Fruit fly (Drosophila melanogaster): ENCODE data around the gene CG4537.

Gene CG4537

dm6 chr2L:9911783-9912182 is 21.1 kb downstream of the CG4537 start (continued):
- no peak for TF ChIP-seq CG11902 (GFP tag; optimal IDR thresholded peaks at IDR 0.05)
- no peak for TF ChIP-seq fd85E (GFP tag; optimal IDR thresholded peaks at IDR 0.05)
- TF ChIP-seq dsx (GFP tag; optimal IDR thresholded peaks at IDR 0.05; ENCODE audit: poor library complexity, severe bottlenecking) = no peak
- TF ChIP-seq Sox102F (GFP tag; optimal IDR thresholded peaks at IDR 0.05) = no peak
- TF ChIP-seq net (GFP tag; optimal IDR thresholded peaks at IDR 0.05) = peak; percentile 37
- no peak for TF ChIP-seq Sox15 (GFP tag; optimal IDR thresholded peaks at IDR 0.05)
- TF ChIP-seq Blimp-1 (GFP tag; optimal IDR thresholded peaks at IDR 0.05) = no peak
- no peak for TF ChIP-seq CG10669 (GFP tag; optimal IDR thresholded peaks at IDR 0.05)
- peak; percentile 1 for TF ChIP-seq acj6 (GFP tag; optimal IDR thresholded peaks at IDR 0.05)
- peak; percentile 43 for TF ChIP-seq Eip78C (GFP tag)

dm6 chr2L:9912570-9913260 is 22.0 kb downstream of the CG4537 start, which contains the start of the genes Etl1 and Srp54:
Etl1 (minus strand) TSS chr2L:9912608.
Srp54 (plus strand) TSS chr2L:9912911.
- TF ChIP-seq svp (GFP tag) = no peak
- no peak for TF ChIP-seq CG32006 (GFP tag; optimal IDR thresholded peaks at IDR 0.05)
- TF ChIP-seq fkh (GFP tag; optimal IDR thresholded peaks at IDR 0.05) = no peak
- TF ChIP-seq fd59A (GFP tag; optimal IDR thresholded peaks at IDR 0.05) = no peak
- no peak for TF ChIP-seq Smox (GFP tag; optimal IDR thresholded peaks at IDR 0.05)
- TF ChIP-seq achi (GFP tag; optimal IDR thresholded peaks at IDR 0.05) = no peak
- TF ChIP-seq CG7368 (GFP tag; optimal IDR thresholded peaks at IDR 0.05) = no peak
- no peak for TF ChIP-seq fd85E (GFP tag; optimal IDR thresholded peaks at IDR 0.05)
- TF ChIP-seq Gug (GFP tag; IDR thresholded peaks at IDR 0.05) = no peak
- TF ChIP-seq OdsH (GFP tag; optimal IDR thresholded peaks at IDR 0.05) = no peak
- peak; percentile 22 for TF ChIP-seq CG3919 (GFP tag; optimal IDR thresholded peaks at IDR 0.05)
- no peak for TF ChIP-seq CG10631 (GFP tag; optimal IDR thresholded peaks at IDR 0.05)
- TF ChIP-seq vri (GFP tag; optimal IDR thresholded peaks at IDR 0.05) = no peak
- no peak for TF ChIP-seq CG6808 (GFP tag; optimal IDR thresholded peaks at IDR 0.05)
- TF ChIP-seq CG10669 (GFP tag; optimal IDR thresholded peaks at IDR 0.05) = no peak
- TF ChIP-seq CG34406 (GFP tag; optimal IDR thresholded peaks at IDR 0.05) = no peak
- TF ChIP-seq salr (GFP tag; optimal IDR thresholded peaks at IDR 0.05) = no peak
- TF ChIP-seq Eip75B (GFP tag; optimal IDR thresholded peaks at IDR 0.05) = no peak
- TF ChIP-seq Sox14 (GFP tag; optimal IDR thresholded peaks at IDR 0.05) = peak; percentile 17
- peak; percentile 11 for TF ChIP-seq esn (GFP tag; optimal IDR thresholded peaks at IDR 0.05)
- TF ChIP-seq CG3032 (tag; optimal IDR thresholded peaks at IDR 0.05) = peak; percentile 5
- TF ChIP-seq CG16779 (tag; optimal IDR thresholded peaks at IDR 0.05) = no peak
- TF ChIP-seq Eip93F (GFP tag; optimal IDR thresholded peaks at IDR 0.05) = no peak
- no peak for TF ChIP-seq pdm3 (GFP tag; optimal IDR thresholded peaks at IDR 0.05)
- no peak for TF ChIP-seq Lpt (GFP tag; optimal IDR thresholded peaks at IDR 0.05)
- peak; percentile 52 for TF ChIP-seq Eip78C (GFP tag)
- TF ChIP-seq lz (GFP tag; optimal IDR thresholded peaks at IDR 0.05) = peak; percentile 3
- no peak for TF ChIP-seq CG6276 (GFP tag; optimal IDR thresholded peaks at IDR 0.05)
- no peak for TF ChIP-seq CG9139 (GFP tag; optimal IDR thresholded peaks at IDR 0.05)
- no peak for TF ChIP-seq topi (GFP tag; optimal IDR thresholded peaks at IDR 0.05)
- TF ChIP-seq CG8632 (GFP tag; optimal IDR thresholded peaks at IDR 0.05) = no peak
- TF ChIP-seq dac (GFP tag; optimal IDR thresholded peaks at IDR 0.05) = no peak
- TF ChIP-seq CG1621 (tag; optimal IDR thresholded peaks at IDR 0.05) = no peak
- TF ChIP-seq ss (GFP tag; optimal IDR thresholded peaks at IDR 0.05) = no peak
- TF ChIP-seq CG6163 (GFP tag; IDR thresholded peaks at IDR 0.05) = no peak
- no peak for TF ChIP-seq CG15336 (GFP tag; IDR thresholded peaks at IDR 0.05)
- no peak for TF ChIP-seq dsx (GFP tag; optimal IDR thresholded peaks at IDR 0.05; ENCODE audit: poor library complexity, severe bottlenecking)
- no peak for TF ChIP-seq acj6 (GFP tag; optimal IDR thresholded peaks at IDR 0.05)
- no peak for TF ChIP-seq Ets21C (GFP tag; optimal IDR thresholded peaks at IDR 0.05)
- no peak for TF ChIP-seq CG4318 (GFP tag; optimal IDR thresholded peaks at IDR 0.05)
- no peak for TF ChIP-seq CG6792 (GFP tag; optimal IDR thresholded peaks at IDR 0.05)
- no peak for TF ChIP-seq Hr4 (GFP tag; optimal IDR thresholded peaks at IDR 0.05)
- no peak for TF ChIP-seq Sox15 (GFP tag; optimal IDR thresholded peaks at IDR 0.05)
- TF ChIP-seq Hr39 (GFP tag; optimal IDR thresholded peaks at IDR 0.05) = no peak
- no peak for TF ChIP-seq CG11902 (GFP tag; optimal IDR thresholded peaks at IDR 0.05)
- TF ChIP-seq Hr38 (GFP tag; optimal IDR thresholded peaks at IDR 0.05) = no peak
